Worm (Caenorhabditis elegans): ENCODE results near the gene let-858.

DNA sequence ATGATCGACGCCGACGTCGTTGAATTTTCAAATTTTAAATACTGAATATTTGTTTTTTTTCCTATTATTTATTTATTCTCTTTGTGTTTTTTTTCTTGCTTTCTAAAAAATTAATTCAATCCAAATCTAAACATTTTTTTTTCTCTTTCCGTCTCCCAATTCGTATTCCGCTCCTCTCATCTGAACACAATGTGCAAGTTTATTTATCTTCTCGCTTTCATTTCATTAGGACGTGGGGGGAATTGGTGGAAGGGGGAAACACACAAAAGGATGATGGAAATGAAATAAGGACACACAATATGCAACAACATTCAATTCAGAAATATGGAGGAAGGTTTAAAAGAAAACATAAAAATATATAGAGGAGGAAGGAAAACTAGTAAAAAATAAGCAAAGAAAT is 5.6 kb downstream of the let-858 start:
- TF ChIP-seq him-1 (tag; optimal IDR thresholded peaks at IDR 0.05) (no peak), dao-5 (tag; optimal IDR thresholded peaks at IDR 0.05) (no peak)
